Worm (Caenorhabditis elegans) whole organism, L2 larva: Measurements from ENCODE around the gene ctps-1.

ENCODE experiments used
- ama-1 ChIP-seq: fragments of 150-350 bp; optimal IDR thresholded peaks from 2 replicates; lab custom pipeline; 2018; ENCODE audit warnings: inconsistent platforms
- ceh-82 ChIP-seq: fragments of 150-350 bp; optimal IDR thresholded peaks from 2 replicates; lab custom pipeline; 2014; ENCODE audit warnings: missing biosample characterization, missing genetic modification characterization
- dmd-4 ChIP-seq: sonication (generic microtip); optimal IDR thresholded peaks from 2 replicates; lab custom pipeline; 2017; ENCODE audit warnings: missing biosample characterization, missing genetic modification characterization
- lin-39 ChIP-seq: fragments of 150-350 bp; optimal IDR thresholded peaks from 2 replicates; lab custom pipeline; 2014; ENCODE audit warnings: missing biosample characterization, missing genetic modification reagents, missing genetic modification characterization
- skn-1 ChIP-seq: sonication (generic microtip); optimal IDR thresholded peaks from 2 replicates; lab custom pipeline; 2017; ENCODE audit warnings: missing biosample characterization, missing genetic modification characterization
- unc-62 ChIP-seq: fragments of 150-350 bp; optimal IDR thresholded peaks from 2 replicates; lab custom pipeline; 2014; ENCODE audit warnings: missing biosample characterization, missing genetic modification reagents, missing genetic modification characterization

ce11 chrV:16811841-16812240 is 17.2 kb downstream of the ctps-1 start:
- TF ChIP-seq unc-62 (GFP tag; lab: Kevin White, UChicago) (no peak), ceh-82 (tag; lab: Kevin White, UChicago) (no peak), lin-39 (tag; lab: Kevin White, UChicago) (no peak), ama-1 (no peak), skn-1 (tag; lab: Kevin White, UChicago) (no peak), dmd-4 (no peak)
